Worm (Caenorhabditis elegans) whole organism, L2 larva: Measurements from ENCODE around the gene chil-14.

Experiments used
- aly-2 ChIP-seq: fragments of 150-350 bp; optimal IDR thresholded peaks from 2 replicates; lab custom pipeline; 2014; ENCODE audit warnings: missing biosample characterization, missing genetic modification characterization
- ama-1 ChIP-seq: fragments of 150-350 bp; optimal IDR thresholded peaks from 2 replicates; lab custom pipeline; 2018; ENCODE audit warnings: inconsistent platforms
- ceh-82 ChIP-seq: fragments of 150-350 bp; optimal IDR thresholded peaks from 2 replicates; lab custom pipeline; 2014; ENCODE audit warnings: missing biosample characterization, missing genetic modification characterization
- nhr-11 ChIP-seq: fragments of 150-350 bp; optimal IDR thresholded peaks from 2 replicates; lab custom pipeline; 2014; ENCODE audit warnings: missing biosample characterization, missing genetic modification characterization
- unc-39 ChIP-seq: fragments of 150-350 bp; optimal IDR thresholded peaks from 2 replicates; lab custom pipeline; 2014; ENCODE audit warnings: missing biosample characterization, missing genetic modification characterization
- zag-1 ChIP-seq: fragments of 150-350 bp; optimal IDR thresholded peaks from 2 replicates; lab custom pipeline; 2014; ENCODE audit warnings: missing biosample characterization, missing genetic modification characterization

ce11 chrV:1442042-1442441, 12.8 kb upstream of the chil-14 start, which contains the start of gene cnc-11:
- TF ChIP-seq zag-1 (tag; lab: Kevin White, UChicago) (no peak), nhr-11 (tag; lab: Kevin White, UChicago) (no peak), ceh-82 (tag; lab: Kevin White, UChicago) (no peak), unc-39 (tag; lab: Kevin White, UChicago) (no peak), ama-1 (no peak), aly-2 (tag; lab: Kevin White, UChicago) (no peak)
